Fruit fly (Drosophila melanogaster) S2 (cell line): ENCODE results near the gene CG43813.

ENCODE experiments used
- CG8478 ChIP-seq: fragments of >200 bp; optimal IDR thresholded peaks from 2 replicates; lab custom pipeline; 2018
- CTCF ChIP-seq, 2 experiments: fragments of >200 bp; optimal IDR thresholded peaks; 2 replicates each; lab custom pipeline; 2018

DNA sequence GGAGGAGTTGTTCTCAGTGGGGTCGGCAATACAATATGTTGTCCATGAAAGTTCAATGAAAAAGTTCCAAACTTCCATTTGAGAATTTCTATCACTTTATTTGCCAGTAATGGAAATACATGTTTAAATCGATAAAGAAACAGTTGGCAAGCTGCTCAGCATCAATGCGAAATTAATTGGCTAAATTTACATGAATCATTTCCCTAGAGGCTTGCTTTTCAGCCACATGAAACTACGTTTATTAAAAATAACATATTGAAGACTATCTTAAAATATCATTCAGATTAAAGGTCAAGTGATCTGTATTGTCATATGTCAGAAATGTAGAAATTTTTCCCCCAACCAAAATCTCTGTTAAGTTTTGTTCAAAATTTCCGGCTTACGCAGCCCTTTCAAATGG is 12.1 kb upstream of the CG43813 start, which contains the start of gene CG17010:
- TF ChIP-seq CG8478: no peak
- no peak for TF ChIP-seq CTCF (optimal IDR thresholded peaks at IDR 0.05; lab: Kevin White, UChicago)
